Worm (Caenorhabditis elegans): ENCODE measurements around the gene ZC443.1.

DNA sequence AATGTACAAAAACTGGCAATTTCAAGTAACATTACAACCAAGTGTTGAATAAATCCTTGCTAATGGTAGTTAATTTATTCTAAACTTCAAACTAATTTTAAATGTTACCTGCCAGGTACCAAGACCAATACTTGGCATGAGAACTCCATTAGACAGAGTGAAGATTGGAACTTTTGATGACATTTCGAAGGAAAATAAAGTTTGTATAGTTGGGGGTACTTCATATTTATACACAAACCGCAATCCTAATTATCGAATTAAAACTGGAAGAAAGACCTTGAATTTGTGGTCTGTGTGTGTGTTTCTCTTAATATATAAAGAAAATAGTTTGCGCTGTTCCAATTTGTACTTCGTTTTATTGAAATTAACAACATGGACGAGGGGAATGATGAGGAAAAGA lies at the start of gene ZC443.1:
- no peak for TF ChIP-seq efl-1 (optimal IDR thresholded peaks at IDR 0.05)
- peak in 1 of 2 experiments; percentile 54 for TF ChIP-seq efl-1 (GFP tag; optimal IDR thresholded peaks at IDR 0.05 in 1 of 2)
- TF ChIP-seq mep-1 (tag; optimal IDR thresholded peaks at IDR 0.05), result no peak
- no peak for TF ChIP-seq nhr-11 (tag; optimal IDR thresholded peaks at IDR 0.05)
- no peak for TF ChIP-seq fkh-10 (GFP tag; optimal IDR thresholded peaks at IDR 0.05)
